Fruit fly (Drosophila melanogaster): ENCODE results near the gene IntS11.

IntS11 gene

dm6 chr3R:29782367-29782766, 37.2 kb downstream of the IntS11 start (continued):
- peak; percentile 28; the same call in 1 of the 2 replicates for TF ChIP-seq inv (GFP tag; IDR thresholded peaks at IDR 0.05; ENCODE audit: partially characterized antibody)
- TF ChIP-seq CG7839 (tag; optimal IDR thresholded peaks at IDR 0.05): peak; percentile 19
- TF ChIP-seq CG7987 (GFP tag; optimal IDR thresholded peaks at IDR 0.05): peak; percentile 64
- TF ChIP-seq schlank (tag; optimal IDR thresholded peaks at IDR 0.05): no peak
- TF ChIP-seq Dek (tag; optimal IDR thresholded peaks at IDR 0.05): no peak
- TF ChIP-seq Med (GFP tag): peak; percentile 64
- TF ChIP-seq Dll (GFP tag; IDR thresholded peaks at IDR 0.05; ENCODE audit: partially characterized antibody): peak; percentile 40; the same call in 1 of the 4 replicates
- no peak for TF ChIP-seq Sox100B (GFP tag; optimal IDR thresholded peaks at IDR 0.05)
- no peak for TF ChIP-seq CG13775 (GFP tag; optimal IDR thresholded peaks at IDR 0.05)
- peak; percentile 52 for TF ChIP-seq scrt (GFP tag; optimal IDR thresholded peaks at IDR 0.05)
- TF ChIP-seq CG11723 (GFP tag; optimal IDR thresholded peaks at IDR 0.05): no peak
- TF ChIP-seq Sox102F (GFP tag; optimal IDR thresholded peaks at IDR 0.05): no peak
- TF ChIP-seq CG12299 (tag; optimal IDR thresholded peaks at IDR 0.05): no peak
- TF ChIP-seq row (GFP tag; IDR thresholded peaks at IDR 0.05): no peak
- TF ChIP-seq CG3163 (GFP tag; optimal IDR thresholded peaks at IDR 0.05): no peak
- TF ChIP-seq kni (GFP tag; optimal IDR thresholded peaks at IDR 0.05): no peak
- no peak for TF ChIP-seq kah (GFP tag; optimal IDR thresholded peaks at IDR 0.05)
- 0 out of 2 replicates have a peak, but pooled peaks have one; percentile 7 for TF ChIP-seq CG6689 (GFP tag; IDR thresholded peaks at IDR 0.05)
- peak; percentile 42 for TF ChIP-seq Nf-YC (tag; optimal IDR thresholded peaks at IDR 0.05)
- no peak for TF ChIP-seq Chrac-16 (GFP tag; optimal IDR thresholded peaks at IDR 0.05)
- no peak for TF ChIP-seq zfh2 (GFP tag; optimal IDR thresholded peaks at IDR 0.05)
- TF ChIP-seq CG8281 (tag; optimal IDR thresholded peaks at IDR 0.05): no peak
- TF ChIP-seq E2f2 (GFP tag; IDR thresholded peaks at IDR 0.05): no peak
- TF ChIP-seq Rx (GFP tag; IDR thresholded peaks at IDR 0.05): no peak
- peak; percentile 82 for TF ChIP-seq CG34376 (GFP tag; optimal IDR thresholded peaks at IDR 0.05)
- TF ChIP-seq luna (GFP tag; optimal IDR thresholded peaks at IDR 0.05): no peak
- no peak for TF ChIP-seq CG18262 (tag; optimal IDR thresholded peaks at IDR 0.05)
- no peak for TF ChIP-seq lov (optimal IDR thresholded peaks at IDR 0.05)
- TF ChIP-seq lov (GFP tag; IDR thresholded peaks at IDR 0.05): no peak
- no peak for TF ChIP-seq gt (GFP tag; IDR thresholded peaks at IDR 0.05)
- no peak for TF ChIP-seq jing (GFP tag; optimal IDR thresholded peaks at IDR 0.05)
- TF ChIP-seq Taf1 (GFP tag; IDR thresholded peaks at IDR 0.05): no peak
- no peak for TF ChIP-seq CG11093 (GFP tag; IDR thresholded peaks at IDR 0.05)
- no peak for TF ChIP-seq Ssrp (tag; optimal IDR thresholded peaks at IDR 0.05)
- no peak for TF ChIP-seq CG2120 (GFP tag; optimal IDR thresholded peaks at IDR 0.05)
- peak; percentile 29 for TF ChIP-seq PHDP (tag; optimal IDR thresholded peaks at IDR 0.05)
- TF ChIP-seq dan (GFP tag; IDR thresholded peaks at IDR 0.05): no peak
- no peak for TF ChIP-seq Ravus (GFP tag; IDR thresholded peaks at IDR 0.05)
- TF ChIP-seq abd-A (tag; optimal IDR thresholded peaks at IDR 0.05): peak; percentile 69
- peak; percentile 10 for TF ChIP-seq CG6254 (GFP tag; optimal IDR thresholded peaks at IDR 0.05)
- peak; percentile 46; the same call in 1 of the 2 replicates for TF ChIP-seq sob (GFP tag; IDR thresholded peaks at IDR 0.05)
- TF ChIP-seq Dip3 (GFP tag; optimal IDR thresholded peaks at IDR 0.05): no peak
- no peak for TF ChIP-seq vfl (GFP tag; optimal IDR thresholded peaks at IDR 0.05)
- TF ChIP-seq p53 (GFP tag; optimal IDR thresholded peaks at IDR 0.05): no peak
- no peak for TF ChIP-seq exex (tag; optimal IDR thresholded peaks at IDR 0.05)
- TF ChIP-seq lab (GFP tag; optimal IDR thresholded peaks at IDR 0.05): peak; percentile 65
- no peak for TF ChIP-seq Mes4 (GFP tag; optimal IDR thresholded peaks at IDR 0.05)
- TF ChIP-seq ato (GFP tag; IDR thresholded peaks at IDR 0.05; ENCODE audit: partially characterized antibody): peak; percentile 56; the same call in 1 of the 2 replicates
- no peak for TF ChIP-seq tup (GFP tag; optimal IDR thresholded peaks at IDR 0.05)
- no peak for TF ChIP-seq Gsc (GFP tag; IDR thresholded peaks at IDR 0.05)
- TF ChIP-seq NFAT (GFP tag; IDR thresholded peaks at IDR 0.05): peak; percentile 61
- no peak for TF ChIP-seq ttk (GFP tag; IDR thresholded peaks at IDR 0.05)

All from whole organism, embryonic.